Worm (Caenorhabditis elegans) whole organism, late embryonic: ENCODE measurements around the gene D1044.4.

Experiments
- Y22D7AL.16 ChIP-seq: sonication (generic microtip); optimal IDR thresholded peaks from 2 replicates; lab custom pipeline; 2016; ENCODE audit warnings: missing genetic modification characterization, missing compliant biosample characterization
- ahr-1 ChIP-seq: sonication (generic microtip); optimal IDR thresholded peaks from 2 replicates; lab custom pipeline; 2016; ENCODE audit warnings: missing genetic modification characterization, missing compliant biosample characterization
- ama-1 ChIP-seq: fragments of 150-350 bp; optimal IDR thresholded peaks from 2 replicates; lab custom pipeline; 2014
- ceh-14 ChIP-seq: sonication (generic microtip); optimal IDR thresholded peaks from 2 replicates; lab custom pipeline; 2016; ENCODE audit warnings: missing genotype, missing genetic modification characterization, missing compliant biosample characterization
- ceh-22 ChIP-seq: sonication (generic microtip); optimal IDR thresholded peaks from 2 replicates; lab custom pipeline; 2017; ENCODE audit warnings: missing biosample characterization, missing genetic modification characterization
- ceh-24 ChIP-seq: sonication (generic microtip); optimal IDR thresholded peaks from 2 replicates; lab custom pipeline; 2016; ENCODE audit warnings: mild to moderate bottlenecking, missing genetic modification characterization, missing compliant biosample characterization
- ceh-31 ChIP-seq: sonication (generic microtip); optimal IDR thresholded peaks from 2 replicates; lab custom pipeline; 2016; ENCODE audit warnings: missing genetic modification characterization, missing compliant biosample characterization
- ceh-45 ChIP-seq: fragments of 200-800 bp; sonication (Bioruptor generic); IDR thresholded peaks from 2 replicates; pipeline ENCODE4 v1.3.6; 2022; ENCODE audit warnings: missing genetic modification reagents, missing genetic modification characterization, missing compliant biosample characterization
- ceh-48 ChIP-seq: sonication (generic microtip); optimal IDR thresholded peaks from 2 replicates; lab custom pipeline; 2016; ENCODE audit warnings: missing genetic modification characterization, inconsistent platforms, missing compliant biosample characterization
- ceh-9 ChIP-seq: sonication (generic microtip); optimal IDR thresholded peaks from 2 replicates; lab custom pipeline; 2016; ENCODE audit warnings: mild to moderate bottlenecking, missing genetic modification characterization, inconsistent platforms, missing compliant biosample characterization
- che-1 ChIP-seq: sonication (generic microtip); optimal IDR thresholded peaks from 2 replicates; lab custom pipeline; 2016; ENCODE audit warnings: mild to moderate bottlenecking, missing genetic modification characterization, missing compliant biosample characterization
- dmd-4 ChIP-seq: sonication (generic microtip); optimal IDR thresholded peaks from 2 replicates; lab custom pipeline; 2016; ENCODE audit warnings: borderline replicate concordance, missing genetic modification characterization, missing compliant biosample characterization
- dve-1 ChIP-seq: sonication (generic microtip); optimal IDR thresholded peaks from 2 replicates; lab custom pipeline; 2017; ENCODE audit warnings: antibody characterized with exemption, mild to moderate bottlenecking, missing genetic modification characterization, missing compliant biosample characterization
- ets-4 ChIP-seq: sonication (generic microtip); optimal IDR thresholded peaks from 2 replicates; lab custom pipeline; 2016; ENCODE audit warnings: missing genetic modification characterization, missing compliant biosample characterization
- eyg-1 ChIP-seq: sonication (generic microtip); optimal IDR thresholded peaks from 2 replicates; lab custom pipeline; 2016; ENCODE audit warnings: missing genotype, missing genetic modification characterization, missing compliant biosample characterization
- fkh-10 ChIP-seq: fragments of 150-350 bp; optimal IDR thresholded peaks from 2 replicates; lab custom pipeline; 2014; ENCODE audit warnings: missing biosample characterization, missing genetic modification reagents, missing genetic modification characterization
- hlh-13 ChIP-seq: fragments of 200-800 bp; sonication (Bioruptor generic); optimal IDR thresholded peaks from 2 replicates; lab custom pipeline; 2018; ENCODE audit warnings: mild to moderate bottlenecking, missing genetic modification characterization, missing compliant biosample characterization
- lin-11 ChIP-seq: fragments of 200-800 bp; sonication (Bioruptor generic); optimal IDR thresholded peaks from 2 replicates; lab custom pipeline; 2018; ENCODE audit warnings: mild to moderate bottlenecking, missing genetic modification characterization, missing compliant biosample characterization
- madf-2 ChIP-seq: sonication (generic microtip); optimal IDR thresholded peaks from 2 replicates; lab custom pipeline; 2017; ENCODE audit warnings: missing genetic modification characterization, missing compliant biosample characterization
- nhr-11 ChIP-seq: fragments of 150-350 bp; optimal IDR thresholded peaks from 2 replicates; lab custom pipeline; 2014; ENCODE audit warnings: missing biosample characterization, missing genetic modification characterization
- pax-1 ChIP-seq: fragments of 150-350 bp; optimal IDR thresholded peaks from 2 replicates; lab custom pipeline; 2014; ENCODE audit warnings: missing biosample characterization, missing genetic modification characterization
- rnt-1 ChIP-seq: sonication (generic microtip); optimal IDR thresholded peaks from 2 replicates; lab custom pipeline; 2016; ENCODE audit warnings: missing genetic modification characterization, missing compliant biosample characterization
- sdc-2 ChIP-seq: sonication (generic microtip); optimal IDR thresholded peaks from 2 replicates; lab custom pipeline; 2016; ENCODE audit warnings: missing genotype, missing genetic modification characterization, missing compliant biosample characterization
- sox-4 ChIP-seq: sonication (generic microtip); optimal IDR thresholded peaks from 2 replicates; lab custom pipeline; 2017; ENCODE audit warnings: mild to moderate bottlenecking, missing genetic modification characterization, inconsistent platforms, missing compliant biosample characterization
- syd-9 ChIP-seq: sonication (generic microtip); optimal IDR thresholded peaks from 2 replicates; lab custom pipeline; 2016; ENCODE audit warnings: mild to moderate bottlenecking, missing genetic modification characterization, moderate library complexity, missing compliant biosample characterization
- tbx-7 ChIP-seq: sonication (generic microtip); optimal IDR thresholded peaks from 2 replicates; lab custom pipeline; 2016; ENCODE audit warnings: missing genotype, missing genetic modification characterization, missing compliant biosample characterization
- unc-42 ChIP-seq: sonication (generic microtip); optimal IDR thresholded peaks from 2 replicates; lab custom pipeline; 2016; ENCODE audit warnings: missing genotype, missing genetic modification characterization, missing compliant biosample characterization
- unc-55 ChIP-seq: sonication (generic microtip); optimal IDR thresholded peaks from 2 replicates; lab custom pipeline; 2017; ENCODE audit warnings: missing biosample characterization, missing genetic modification reagents, missing genetic modification characterization
- unc-86 ChIP-seq: sonication (generic microtip); optimal IDR thresholded peaks from 2 replicates; lab custom pipeline; 2016; ENCODE audit warnings: missing genetic modification characterization, missing compliant biosample characterization
- ztf-16 ChIP-seq: sonication (generic microtip); optimal IDR thresholded peaks from 2 replicates; lab custom pipeline; 2017; ENCODE audit warnings: missing genetic modification characterization, missing compliant biosample characterization

Gene D1044.4

DNA sequence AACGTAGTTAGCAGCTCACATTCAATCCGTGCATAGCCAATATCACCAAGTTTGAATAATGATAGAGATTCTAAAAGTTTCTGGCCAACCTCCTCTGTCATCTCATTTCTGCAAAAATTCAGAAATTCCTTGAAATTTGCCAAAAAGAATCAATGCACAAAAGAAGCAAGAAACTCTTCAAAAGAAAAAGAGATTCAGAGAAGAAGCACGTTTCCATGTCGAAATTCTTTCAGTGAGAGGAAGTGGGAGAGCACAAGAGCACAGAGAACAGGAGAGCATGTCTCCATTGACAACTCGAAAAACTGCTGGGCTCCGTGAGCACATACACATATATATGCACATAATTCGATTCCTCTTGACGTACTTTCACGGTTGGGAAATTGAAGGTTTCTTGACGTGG is 4.4 kb downstream of the D1044.4 start, which contains the start of gene nekl-4:
TSS of gene nekl-4 (minus strand) at position 101 of the 400 bp plus-strand sequence.
- TF ChIP-seq syd-9 (tag; lab: Kevin White, UChicago) (no peak), ceh-24 (no peak), ztf-16 (no peak), ceh-9 (tag; lab: Kevin White, UChicago) (no peak), fkh-10 (GFP tag; lab: Kevin White, UChicago) (no peak), pax-1 (tag; lab: Kevin White, UChicago) (no peak), ets-4 (tag; lab: Kevin White, UChicago) (no peak), madf-2 (no peak), hlh-13 (GFP tag; lab: Kevin White, UChicago) (no peak), unc-55 (GFP tag; lab: Kevin White, UChicago) (no peak), che-1 (tag; lab: Kevin White, UChicago) (no peak), ceh-48 (tag; lab: Kevin White, UChicago) (no peak), dmd-4 (tag; lab: Kevin White, UChicago) (no peak), Y22D7AL.16 (no peak), dve-1 (tag; lab: Kevin White, UChicago) (no peak)

- TF ChIP-seq ceh-9 (tag; lab: Kevin White, UChicago) (no peak), tbx-7 (no peak), eyg-1 (tag; lab: Kevin White, UChicago) (no peak), ceh-22 (tag; lab: Kevin White, UChicago) (no peak), ceh-14 (tag; lab: Kevin White, UChicago) (no peak), rnt-1 (tag; lab: Kevin White, UChicago) (no peak)
These were observed 9.3 kb downstream of the D1044.4 start, which contains the start of gene pqn-25 for ce11 chrIII:5512502-5512901. Gene pqn-25 (minus strand): TSS chrIII:5512602.

- TF ChIP-seq nhr-11 (tag; lab: Kevin White, UChicago) (no peak), ceh-48 (tag; lab: Kevin White, UChicago) (no peak), ahr-1 (tag; lab: Kevin White, UChicago) (no peak), sox-4 (tag; lab: Kevin White, UChicago) (no peak)
These were observed 13.2 kb downstream of the D1044.4 start, which contains the start of gene D1044.7 for ce11 chrIII:5508669-5509068. Gene D1044.7 (minus strand): TSS chrIII:5508769.

DNA sequence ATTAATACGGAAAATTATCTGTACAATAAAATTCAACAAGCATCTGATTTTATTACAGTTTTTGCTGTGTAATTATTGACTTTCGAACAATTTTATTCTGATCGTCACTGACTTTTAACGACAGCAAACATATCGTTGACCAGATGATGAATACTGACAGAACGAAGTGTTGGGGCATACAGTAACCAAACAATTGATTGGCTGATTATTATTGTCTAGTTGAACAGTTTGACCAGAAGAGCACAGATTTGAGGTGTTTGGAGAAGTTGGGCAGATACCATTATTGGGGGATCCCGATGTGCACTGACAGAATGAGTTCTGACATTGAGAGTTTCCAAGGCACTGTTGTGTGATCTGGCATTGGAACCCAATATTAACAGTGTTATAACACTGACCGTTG is 14.9 kb downstream of the D1044.4 start:
- TF ChIP-seq unc-86 (tag; lab: Kevin White, UChicago) (no peak), unc-42 (tag; lab: Kevin White, UChicago) (no peak), sdc-2 (tag; lab: Kevin White, UChicago) (no peak)
- TF ChIP-seq, all 69 proteins: peak for 0

ce11 chrIII:5506023-5506597 is 15.7 kb downstream of the D1044.4 start:
- TF ChIP-seq sox-4 (tag; lab: Kevin White, UChicago) (no peak), ama-1 (peak; percentile 53)

DNA sequence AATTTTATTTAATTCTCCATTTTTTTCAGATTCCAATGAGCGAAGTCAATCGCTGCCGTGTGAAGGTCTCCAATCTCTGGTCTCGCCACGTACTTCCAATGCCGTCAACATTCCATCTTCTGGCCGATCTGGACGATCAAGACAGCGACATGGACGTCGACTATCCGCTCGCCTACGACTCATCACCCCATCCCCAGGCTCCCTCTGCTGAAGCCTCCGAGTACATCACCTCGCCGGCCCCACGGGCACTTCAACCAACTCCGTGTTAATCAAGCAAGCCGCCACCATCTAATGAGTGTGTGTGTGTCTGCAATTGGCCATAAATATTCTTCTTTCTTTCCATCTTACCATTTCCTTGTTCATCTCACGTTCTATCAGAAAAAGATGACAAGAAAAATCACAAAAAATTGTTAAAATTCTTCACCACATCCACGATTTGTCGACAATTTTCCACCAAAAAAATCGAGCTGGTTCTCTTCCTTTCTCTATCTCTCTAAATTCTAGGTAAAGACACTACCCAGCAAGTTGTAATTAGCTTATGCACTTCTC is 16.3 kb downstream of the D1044.4 start:
- no peak for TF ChIP-seq che-1 (tag; lab: Kevin White, UChicago)
- TF ChIP-seq ceh-45, result no peak
- no peak for TF ChIP-seq ama-1
- TF ChIP-seq, all 69 proteins: peak for 0

- TF ChIP-seq ceh-31 (tag; lab: Kevin White, UChicago) (no peak), unc-42 (tag; lab: Kevin White, UChicago) (no peak), lin-11 (no peak)
- TF ChIP-seq, all 69 proteins: peak for 0
These were observed 16.9 kb downstream of the D1044.4 start for ce11 chrIII:5504725-5505473.
